Fruit fly (Drosophila melanogaster): Measurements from ENCODE around the gene CG46318.

The CG46318 gene

dm6 chr3R:18732381-18732780 is 52.0 kb downstream of the CG46318 start, which contains the start of gene CG14302:
Gene CG14302, plus strand, starts transcription at chr3R:18732681.
- TF ChIP-seq Mnt (GFP tag; optimal IDR thresholded peaks at IDR 0.05) (no peak), CG1620 (GFP tag; optimal IDR thresholded peaks at IDR 0.05) (no peak), tj (GFP tag; optimal IDR thresholded peaks at IDR 0.05) (no peak), CG7101 (tag; optimal IDR thresholded peaks at IDR 0.05) (no peak), cic (GFP tag; optimal IDR thresholded peaks at IDR 0.05) (no peak), CG11617 (GFP tag; optimal IDR thresholded peaks at IDR 0.05) (no peak)

DNA sequence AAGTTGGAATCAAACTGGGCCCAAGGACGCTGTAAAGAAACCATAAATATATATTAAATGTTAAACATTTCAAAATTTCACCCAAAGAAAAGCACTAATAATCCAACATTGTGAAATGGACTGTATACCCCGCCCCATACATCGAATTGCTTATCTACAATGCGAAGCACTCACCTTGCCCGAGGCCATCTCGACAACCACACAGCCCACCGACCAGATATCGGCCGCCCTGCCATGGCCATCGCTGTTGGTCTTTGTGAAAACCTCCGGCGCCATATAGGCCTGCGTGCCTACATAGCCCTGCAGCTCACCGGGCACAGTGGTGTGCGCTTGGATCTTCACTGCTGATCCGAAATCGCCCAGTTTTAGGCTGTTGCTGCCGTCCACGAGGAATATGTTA is 53.2 kb downstream of the CG46318 start:
- TF ChIP-seq CG11617 (GFP tag; optimal IDR thresholded peaks at IDR 0.05) (no peak), Clk (GFP tag; optimal IDR thresholded peaks at IDR 0.05) (no peak), kay (GFP tag; ENCODE audit: borderline replicate concordance) (no peak), tj (GFP tag; optimal IDR thresholded peaks at IDR 0.05) (no peak), cic (GFP tag; optimal IDR thresholded peaks at IDR 0.05) (no peak), CG12768 (GFP tag; optimal IDR thresholded peaks at IDR 0.05) (no peak), bab1 (GFP tag; optimal IDR thresholded peaks at IDR 0.05) (no peak), CG7045 (GFP tag; optimal IDR thresholded peaks at IDR 0.05) (no peak), cnc (optimal IDR thresholded peaks at IDR 0.05) (no peak), CG14711 (tag; optimal IDR thresholded peaks at IDR 0.05) (no peak), toe (GFP tag; optimal IDR thresholded peaks at IDR 0.05) (no peak)
